Fruit fly (Drosophila melanogaster): ENCODE data around the gene CG10183.

DNA sequence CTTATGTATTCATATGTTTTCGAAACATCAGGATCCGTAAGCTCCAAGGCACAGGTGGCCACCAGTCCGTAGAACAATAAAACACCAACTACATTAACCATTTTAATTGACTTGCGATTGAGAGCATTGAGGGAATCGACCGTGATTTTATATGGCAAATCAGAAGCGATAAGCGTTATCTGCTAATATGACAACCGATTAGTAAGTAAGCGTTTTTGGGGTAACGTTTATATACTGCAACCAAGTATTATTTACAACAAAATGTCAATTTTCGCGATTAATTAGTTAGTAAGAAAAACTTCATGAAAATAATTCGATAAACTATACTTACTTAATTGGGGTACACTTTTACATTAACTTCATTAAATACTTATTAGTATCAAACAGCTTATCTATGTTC lies 2.7 kb downstream of the CG10183 start, which contains the start of gene CG16723:
- no peak for TF ChIP-seq h (optimal IDR thresholded peaks at IDR 0.05)
- no peak for TF ChIP-seq Myc (optimal IDR thresholded peaks at IDR 0.05)
- no peak for TF ChIP-seq insv (optimal IDR thresholded peaks at IDR 0.05)

Data from Kc167 (cell line).